Fruit fly (Drosophila melanogaster) whole organism, embryonic: ENCODE measurements around the gene Ube3a.

ENCODE experiments used
- Atf6 ChIP-seq: fragments of 200-800 bp; sonication (Bioruptor generic); IDR thresholded peaks from 2 replicates; pipeline ENCODE4 v1.3.6; 2022; ENCODE audit warnings: missing biosample characterization, missing genetic modification characterization
- CG10366 ChIP-seq: fragments of 200-800 bp; sonication (Bioruptor generic); IDR thresholded peaks from 2 replicates; pipeline ENCODE4 v1.3.6; 2022; ENCODE audit warnings: missing biosample characterization, missing genetic modification characterization
- CG10462 ChIP-seq: fragments of 200-800 bp; sonication (Bioruptor generic); optimal IDR thresholded peaks from 2 replicates; lab custom pipeline; 2016; ENCODE audit warnings: missing biosample characterization, missing genetic modification characterization
- CG10543 ChIP-seq: fragments of 200-800 bp; sonication (Bioruptor generic); optimal IDR thresholded peaks from 3 replicates; lab custom pipeline; 2017; ENCODE audit warnings: missing biosample characterization, mild to moderate bottlenecking, missing genetic modification characterization, moderate library complexity
- CG11723 ChIP-seq: fragments of 200-800 bp; sonication (Bioruptor generic); optimal IDR thresholded peaks from 2 replicates; lab custom pipeline; 2017; ENCODE audit warnings: missing biosample characterization, mild to moderate bottlenecking, missing genetic modification characterization
- CG12219 ChIP-seq: fragments of 200-800 bp; sonication (Bioruptor generic); optimal IDR thresholded peaks from 3 replicates; lab custom pipeline; 2018; ENCODE audit warnings: missing biosample characterization, mild to moderate bottlenecking, missing genetic modification characterization
- CG12391 ChIP-seq: fragments of 200-800 bp; sonication (Bioruptor generic); optimal IDR thresholded peaks from 3 replicates; lab custom pipeline; 2018; ENCODE audit warnings: missing biosample characterization, mild to moderate bottlenecking, missing genetic modification characterization, moderate library complexity
- CG12769 ChIP-seq: fragments of 200-800 bp; sonication (Bioruptor generic); optimal IDR thresholded peaks from 2 replicates; lab custom pipeline; 2019; ENCODE audit warnings: missing biosample characterization, mild to moderate bottlenecking, missing genetic modification characterization, moderate library complexity
- CG13894 ChIP-seq: fragments of 200-800 bp; sonication (Bioruptor generic); optimal IDR thresholded peaks from 3 replicates; lab custom pipeline; 2018; ENCODE audit warnings: missing biosample characterization, mild to moderate bottlenecking, missing genetic modification characterization, moderate library complexity
- CG15479 ChIP-seq: fragments of 200-800 bp; sonication (Bioruptor generic); optimal IDR thresholded peaks from 3 replicates; lab custom pipeline; 2019; ENCODE audit warnings: missing biosample characterization, mild to moderate bottlenecking, missing genetic modification characterization, moderate library complexity
- CG16813 ChIP-seq: fragments of 200-800 bp; sonication (Bioruptor generic); IDR thresholded peaks from 3 replicates; pipeline ENCODE4 v1.3.6; 2022; ENCODE audit warnings: missing biosample characterization, missing genetic modification characterization; ENCODE audit not compliant: partially characterized antibody
- CG17186 ChIP-seq: fragments of 200-800 bp; sonication (Bioruptor generic); optimal IDR thresholded peaks from 3 replicates; lab custom pipeline; 2017; ENCODE audit warnings: missing biosample characterization, missing genetic modification reagents, missing genetic modification characterization
- CG17359 ChIP-seq: fragments of 200-800 bp; sonication (Bioruptor generic); optimal IDR thresholded peaks from 3 replicates; lab custom pipeline; 2018; ENCODE audit warnings: missing biosample characterization, mild to moderate bottlenecking, missing genetic modification characterization, moderate library complexity
- CG1792 ChIP-seq: fragments of 200-800 bp; sonication (Bioruptor generic); optimal IDR thresholded peaks from 2 replicates; lab custom pipeline; 2016; ENCODE audit warnings: missing biosample characterization, missing genetic modification characterization
- CG18599 ChIP-seq: fragments of 200-800 bp; sonication (Bioruptor generic); optimal IDR thresholded peaks from 3 replicates; lab custom pipeline; 2017; ENCODE audit warnings: missing biosample characterization, missing genetic modification characterization, mild to moderate bottlenecking, moderate library complexity, missing genetic modification reagents
- CG3065 ChIP-seq: fragments of 200-800 bp; sonication (Bioruptor generic); optimal IDR thresholded peaks from 2 replicates; lab custom pipeline; 2016; ENCODE audit warnings: missing biosample characterization, missing genetic modification characterization
- CG6791 ChIP-seq: fragments of 200-800 bp; sonication (Bioruptor generic); IDR thresholded peaks from 3 replicates; pipeline ENCODE4 v1.3.6; 2022; ENCODE audit warnings: missing biosample characterization, missing genetic modification characterization; ENCODE audit not compliant: partially characterized antibody
- CG6813 ChIP-seq: fragments of 200-800 bp; sonication (Bioruptor generic); optimal IDR thresholded peaks from 2 replicates; lab custom pipeline; 2017; ENCODE audit warnings: missing biosample characterization, missing genetic modification characterization, mild to moderate bottlenecking, moderate library complexity, missing genetic modification reagents
- CG7786 ChIP-seq: fragments of 200-800 bp; sonication (Bioruptor generic); optimal IDR thresholded peaks from 2 replicates; lab custom pipeline; 2016; ENCODE audit warnings: missing biosample characterization, missing genetic modification characterization
- CG7963 ChIP-seq: fragments of 200-800 bp; sonication (Bioruptor generic); IDR thresholded peaks from 3 replicates; pipeline ENCODE4 v1.3.6; 2022; ENCODE audit warnings: missing biosample characterization, missing genetic modification characterization; ENCODE audit not compliant: partially characterized antibody
- CG8290 ChIP-seq, 3 experiments: fragments of 200-800 bp; sonication (Bioruptor generic); optimal IDR thresholded peaks; 2 replicates each; lab custom pipeline; 2016 to 2019; ENCODE audit warnings: missing biosample characterization in 3 of 3, missing genetic modification characterization in 3 of 3, mild to moderate bottlenecking in 2 of 3, moderate library complexity in 1 of 3
- CG8388 ChIP-seq: fragments of 200-800 bp; sonication (Bioruptor generic); optimal IDR thresholded peaks from 2 replicates; lab custom pipeline; 2019; ENCODE audit warnings: missing biosample characterization, mild to moderate bottlenecking, missing genetic modification characterization, moderate library complexity
- D ChIP-seq, 2 experiments: fragments of 200-800 bp in 1 of 2; fragments of >200 bp in 1 of 2; sonication (Bioruptor generic) in 1 of 2; optimal IDR thresholded peaks; 2 replicates in 1 of 2; 3 replicates in 1 of 2; lab custom pipeline; 2017; ENCODE audit warnings: mild to moderate bottlenecking in 1 of 2, missing biosample characterization in 1 of 2, missing genetic modification characterization in 1 of 2, missing genetic modification reagents in 1 of 2
- Dip2 ChIP-seq: fragments of 200-800 bp; sonication (Bioruptor generic); IDR thresholded peaks from 2 replicates; pipeline ENCODE4 v1.3.6; 2022; ENCODE audit warnings: missing biosample characterization, missing genetic modification characterization
- Dp ChIP-seq: fragments of 200-800 bp; sonication (Bioruptor generic); optimal IDR thresholded peaks from 2 replicates; lab custom pipeline; 2018; ENCODE audit warnings: missing biosample characterization, mild to moderate bottlenecking, missing genetic modification characterization, moderate library complexity
- Ets97D ChIP-seq: fragments of 200-800 bp; sonication (Bioruptor generic); optimal IDR thresholded peaks from 3 replicates; lab custom pipeline; 2016; ENCODE audit warnings: missing biosample characterization, missing genetic modification characterization
- Fer1 ChIP-seq: fragments of 200-800 bp; sonication (Bioruptor generic); optimal IDR thresholded peaks from 2 replicates; lab custom pipeline; 2017; ENCODE audit warnings: missing biosample characterization, mild to moderate bottlenecking, missing genetic modification characterization
- H2.0 ChIP-seq: fragments of 200-800 bp; sonication (Bioruptor generic); IDR thresholded peaks from 2 replicates; pipeline ENCODE4 v1.3.6; 2022; ENCODE audit warnings: missing biosample characterization, missing genetic modification characterization
- Hr3 ChIP-seq: fragments of 200-800 bp; sonication (Bioruptor generic); optimal IDR thresholded peaks from 3 replicates; lab custom pipeline; 2016; ENCODE audit warnings: missing biosample characterization, missing genetic modification characterization
- Lpt ChIP-seq: fragments of >200 bp; optimal IDR thresholded peaks from 2 replicates; lab custom pipeline; 2018; ENCODE audit warnings: missing biosample characterization, missing genetic modification characterization
- Med ChIP-seq: fragments of 200-800 bp; sonication (Bioruptor generic); peaks from one replicate; lab custom pipeline; 2016; ENCODE audit warnings: missing biosample characterization, missing genetic modification characterization, mild to moderate bottlenecking, inconsistent platforms, moderate library complexity
- Oli ChIP-seq: fragments of 200-800 bp; sonication (Bioruptor generic); optimal IDR thresholded peaks from 2 replicates; lab custom pipeline; 2018; ENCODE audit warnings: missing biosample characterization, mild to moderate bottlenecking, missing genetic modification characterization, moderate library complexity
- Sox102F ChIP-seq: fragments of 200-800 bp; sonication (Bioruptor generic); optimal IDR thresholded peaks from 2 replicates; lab custom pipeline; 2018; ENCODE audit warnings: missing biosample characterization, mild to moderate bottlenecking, missing genetic modification characterization, moderate library complexity
- Usf ChIP-seq: fragments of 200-800 bp; sonication (Bioruptor generic); optimal IDR thresholded peaks from 2 replicates; lab custom pipeline; 2017; ENCODE audit warnings: missing genotype, missing biosample characterization, missing genetic modification characterization
- cad ChIP-seq: fragments of >200 bp; optimal IDR thresholded peaks from 2 replicates; lab custom pipeline; 2017; ENCODE audit warnings: missing biosample characterization, missing genetic modification characterization
- da ChIP-seq: fragments of 200-800 bp; sonication (Bioruptor generic); optimal IDR thresholded peaks from 2 replicates; lab custom pipeline; 2016; ENCODE audit warnings: missing biosample characterization, missing genetic modification characterization
- eve ChIP-seq, 2 experiments: fragments of >200 bp; optimal IDR thresholded peaks; 2 replicates each; lab custom pipeline; 2017; ENCODE audit warnings: missing biosample characterization in 2 of 2, missing genetic modification characterization in 2 of 2
- gem ChIP-seq: fragments of 200-800 bp; sonication (Bioruptor generic); optimal IDR thresholded peaks from 2 replicates; lab custom pipeline; 2019; ENCODE audit warnings: missing biosample characterization, mild to moderate bottlenecking, missing genetic modification characterization, moderate library complexity
- grau ChIP-seq: fragments of 200-800 bp; optimal IDR thresholded peaks from 3 replicates; lab custom pipeline; 2019; ENCODE audit warnings: missing biosample characterization, mild to moderate bottlenecking, missing genetic modification characterization, moderate library complexity
- hkb ChIP-seq, 2 experiments: fragments of 200-800 bp in 1 of 2; fragments of >200 bp in 1 of 2; sonication (Bioruptor generic) in 1 of 2; IDR thresholded peaks in 1 of 2; optimal IDR thresholded peaks in 1 of 2; 2 replicates each; pipeline versions ENCODE4 v1.3.6 to Lab custom; 2017 to 2022; ENCODE audit warnings: missing biosample characterization in 1 of 2, missing genetic modification characterization in 1 of 2
- mirr ChIP-seq: fragments of 200-800 bp; sonication (Bioruptor generic); optimal IDR thresholded peaks from 3 replicates; lab custom pipeline; 2018; ENCODE audit warnings: missing biosample characterization, mild to moderate bottlenecking, missing genetic modification characterization
- pnt ChIP-seq: fragments of 200-800 bp; sonication (Bioruptor generic); optimal IDR thresholded peaks from 3 replicates; lab custom pipeline; 2016; ENCODE audit warnings: missing biosample characterization, missing genetic modification characterization
- so ChIP-seq: fragments of 200-800 bp; sonication (Bioruptor generic); IDR thresholded peaks from 3 replicates; pipeline ENCODE4 v1.3.6; 2022; ENCODE audit warnings: missing biosample characterization, missing genetic modification characterization
- tup ChIP-seq: fragments of 200-800 bp; sonication (Bioruptor generic); optimal IDR thresholded peaks from 2 replicates; lab custom pipeline; 2016; ENCODE audit warnings: missing biosample characterization, mild to moderate bottlenecking, missing genetic modification characterization, moderate library complexity
- unpg ChIP-seq: fragments of 200-800 bp; sonication (Bioruptor generic); optimal IDR thresholded peaks from 3 replicates; lab custom pipeline; 2018; ENCODE audit warnings: missing biosample characterization, mild to moderate bottlenecking, missing genetic modification characterization, moderate library complexity
- vfl ChIP-seq: fragments of 200-800 bp; sonication (Bioruptor generic); optimal IDR thresholded peaks from 2 replicates; lab custom pipeline; 2016; ENCODE audit warnings: missing biosample characterization, missing genetic modification characterization
- zf30C ChIP-seq: fragments of 200-800 bp; sonication (Bioruptor generic); optimal IDR thresholded peaks from 3 replicates; lab custom pipeline; 2018; ENCODE audit warnings: missing biosample characterization, mild to moderate bottlenecking, missing genetic modification characterization

The Ube3a gene

DNA sequence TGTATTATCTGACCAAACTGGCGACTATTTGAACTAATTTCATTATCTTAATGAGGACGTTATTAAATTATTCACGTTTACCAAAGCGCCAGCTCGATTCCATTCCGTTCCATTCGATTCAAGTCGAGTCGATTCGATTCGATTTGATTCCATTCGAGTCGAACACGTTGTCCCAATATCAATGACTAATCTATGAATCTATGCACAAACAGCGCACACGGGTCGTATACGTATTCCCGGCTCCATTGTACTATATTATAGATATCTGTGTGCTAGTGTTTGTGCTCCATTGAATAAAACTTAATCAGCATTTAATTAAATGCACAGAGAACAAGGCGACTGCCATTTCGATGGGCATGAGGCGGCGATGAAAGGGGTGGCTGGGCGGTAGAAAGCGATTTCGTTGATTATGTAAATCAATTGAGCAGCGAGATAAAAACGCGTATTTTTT lies 28.8 kb upstream of the Ube3a start (continued):
- TF ChIP-seq CG18599 (GFP tag; lab: Kevin White, UChicago) = peak; percentile 65
- TF ChIP-seq CG12769 (tag; lab: Kevin White, UChicago) = peak; percentile 48
- no peak for TF ChIP-seq CG16813 (GFP tag; lab: Robert Waterston, UW)
- TF ChIP-seq CG8290 (GFP tag; optimal IDR thresholded peaks at IDR 0.05; lab: Kevin White, UChicago) = no peak
- TF ChIP-seq CG8290 (tag; optimal IDR thresholded peaks at IDR 0.05; lab: Kevin White, UChicago) = peak in 1 of 2 experiments; percentile 47
- TF ChIP-seq mirr (GFP tag; lab: Kevin White, UChicago) = peak; percentile 80
- TF ChIP-seq Lpt (GFP tag; lab: Kevin White, UChicago) = no peak
- no peak for TF ChIP-seq CG6791 (GFP tag; lab: Robert Waterston, UW)
- peak; percentile 26 for TF ChIP-seq CG13894 (tag; lab: Kevin White, UChicago)
- TF ChIP-seq hkb (optimal IDR thresholded peaks at IDR 0.05; lab: Kevin White, UChicago) = no peak
- no peak for TF ChIP-seq hkb (GFP tag; IDR thresholded peaks at IDR 0.05; lab: Robert Waterston, UW)
- no peak for TF ChIP-seq CG1792 (GFP tag; lab: Kevin White, UChicago)
- TF ChIP-seq tup = no peak
- peak; percentile 1 for TF ChIP-seq grau (tag; lab: Kevin White, UChicago)
- no peak for TF ChIP-seq da (GFP tag; lab: Kevin White, UChicago)
- peak; percentile 51 for TF ChIP-seq CG10543 (GFP tag; lab: Kevin White, UChicago)
- no peak for TF ChIP-seq Sox102F
- TF ChIP-seq CG6813 (GFP tag; lab: Kevin White, UChicago) = peak; percentile 1
- 0 out of 2 replicates have a peak, but pooled peaks have one; percentile 25 for TF ChIP-seq Atf6 (GFP tag; lab: Robert Waterston, UW)

- TF ChIP-seq Ets97D (GFP tag; lab: Kevin White, UChicago) (no peak), cad (GFP tag; lab: Kevin White, UChicago) (peak; percentile 90), CG7963 (0 out of 3 replicates have a peak, but pooled peaks have one; percentile 26), Usf (GFP tag; lab: Kevin White, UChicago) (no peak), zf30C (GFP tag; lab: Kevin White, UChicago) (peak; percentile 73), CG12219 (no peak), CG3065 (GFP tag; lab: Kevin White, UChicago) (no peak), vfl (GFP tag; lab: Kevin White, UChicago) (peak; percentile 9), pnt (GFP tag; lab: Kevin White, UChicago) (no peak), CG10366 (GFP tag; lab: Robert Waterston, UW) (no peak), so (GFP tag; lab: Robert Waterston, UW) (no peak), Dip2 (no peak), CG17186 (GFP tag; lab: Kevin White, UChicago) (no peak), Med (peak; percentile 55), H2.0 (GFP tag; lab: Robert Waterston, UW) (no peak), CG12391 (tag; lab: Kevin White, UChicago) (no peak), Hr3 (GFP tag; lab: Kevin White, UChicago) (no peak), CG8388 (GFP tag; lab: Kevin White, UChicago) (no peak), CG10462 (GFP tag; lab: Kevin White, UChicago) (no peak), unpg (GFP tag; lab: Kevin White, UChicago) (no peak), CG17359 (tag; lab: Kevin White, UChicago) (no peak), CG11723 (GFP tag; lab: Kevin White, UChicago) (no peak), Fer1 (GFP tag; lab: Kevin White, UChicago) (no peak), CG15479 (GFP tag; lab: Kevin White, UChicago) (peak; percentile 53), Oli (tag; lab: Kevin White, UChicago) (no peak), eve (GFP tag; optimal IDR thresholded peaks at IDR 0.05; lab: Kevin White, UChicago) (no peak), gem (peak; percentile 3), D (optimal IDR thresholded peaks at IDR 0.05; lab: Kevin White, UChicago) (peak; percentile 9), D (GFP tag; optimal IDR thresholded peaks at IDR 0.05; lab: Kevin White, UChicago) (no peak), CG7786 (GFP tag; lab: Kevin White, UChicago) (no peak), Dp (GFP tag; lab: Kevin White, UChicago) (no peak)
Observed at dm6 chr3L:11237127-11237759, 26.9 kb upstream of the Ube3a start.
